Worm (Caenorhabditis elegans) whole organism, L2 larva: Measurements from ENCODE around the gene M05D6.1.

Source experiments
- F13H6.1 ChIP-seq: sonication (generic microtip); optimal IDR thresholded peaks from 2 replicates; lab custom pipeline; 2016; ENCODE audit warnings: missing genetic modification characterization, missing compliant biosample characterization
- ZK546.5 ChIP-seq: sonication (generic microtip); optimal IDR thresholded peaks from 2 replicates; lab custom pipeline; 2017; ENCODE audit warnings: missing biosample characterization, missing genetic modification characterization
- ama-1 ChIP-seq: fragments of 150-350 bp; optimal IDR thresholded peaks from 2 replicates; lab custom pipeline; 2018; ENCODE audit warnings: inconsistent platforms
- egl-27 ChIP-seq: sonication (generic microtip); optimal IDR thresholded peaks from 3 replicates; lab custom pipeline; 2017; ENCODE audit warnings: missing biosample characterization, missing genetic modification reagents, missing genetic modification characterization
- elt-1 ChIP-seq: fragments of 150-350 bp; optimal IDR thresholded peaks from 2 replicates; lab custom pipeline; 2014; ENCODE audit warnings: missing biosample characterization, missing genetic modification characterization
- fos-1 ChIP-seq: fragments of 150-350 bp; optimal IDR thresholded peaks from 2 replicates; lab custom pipeline; 2014; ENCODE audit warnings: missing biosample characterization, missing genetic modification characterization
- lsy-2 ChIP-seq, 2 experiments: fragments of 150-350 bp in 1 of 2; sonication (generic microtip) in 1 of 2; optimal IDR thresholded peaks; 2 replicates each; lab custom pipeline; 2014 to 2017; ENCODE audit warnings: missing biosample characterization in 2 of 2, missing genetic modification characterization in 2 of 2
- nhr-21 ChIP-seq: fragments of 150-350 bp; optimal IDR thresholded peaks from 2 replicates; lab custom pipeline; 2014; ENCODE audit warnings: missing biosample characterization, missing genetic modification characterization
- nhr-77 ChIP-seq: fragments of 150-350 bp; optimal IDR thresholded peaks from 2 replicates; lab custom pipeline; 2014; ENCODE audit warnings: missing biosample characterization, missing genetic modification characterization
- snpc-4 ChIP-seq: fragments of 150-350 bp; optimal IDR thresholded peaks from 2 replicates; lab custom pipeline; 2014; ENCODE audit warnings: missing biosample characterization, missing genetic modification characterization
- ztf-4 ChIP-seq: fragments of 150-350 bp; optimal IDR thresholded peaks from 2 replicates; lab custom pipeline; 2014; ENCODE audit warnings: missing biosample characterization, missing genetic modification characterization

DNA sequence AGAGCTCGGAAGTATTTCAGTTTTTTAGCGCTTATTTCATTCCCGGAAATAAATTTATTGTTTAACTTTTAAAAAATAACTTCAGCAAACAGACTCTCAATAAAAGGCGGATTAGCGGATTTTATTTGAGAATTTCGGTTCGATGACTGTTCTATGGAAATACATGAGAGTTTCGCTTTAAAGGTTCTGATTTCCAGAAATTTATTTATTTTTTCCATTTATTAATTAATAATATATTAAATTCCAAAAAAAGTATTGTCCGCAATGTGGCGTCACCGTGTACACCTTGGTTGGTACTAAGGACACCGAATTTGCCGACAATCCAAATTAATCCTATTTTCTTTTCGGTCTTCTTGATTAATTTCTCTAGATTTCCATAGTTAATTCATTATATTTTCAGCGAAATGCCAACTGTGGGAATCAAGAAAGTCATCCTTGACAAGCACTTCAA lies 10.7 kb downstream of the M05D6.1 start, which contains the start of gene fars-3:
- TF ChIP-seq lsy-2 (tag; optimal IDR thresholded peaks at IDR 0.05; lab: Kevin White, UChicago) (peak in 1 of 2 experiments; percentile 49), ama-1 (peak; percentile 26), nhr-77 (no peak), snpc-4 (tag; lab: Kevin White, UChicago) (no peak), F13H6.1 (tag; lab: Kevin White, UChicago) (no peak), fos-1 (tag; lab: Kevin White, UChicago) (no peak), nhr-21 (no peak), ZK546.5 (tag; lab: Kevin White, UChicago) (no peak), egl-27 (tag; lab: Kevin White, UChicago) (no peak), elt-1 (tag; lab: Kevin White, UChicago) (no peak), ztf-4 (no peak)
